Fruit fly (Drosophila melanogaster) whole organism, embryonic: ENCODE data around the gene CG14135.

Experiments
- Asciz ChIP-seq: fragments of 200-800 bp; sonication (Bioruptor generic); optimal IDR thresholded peaks from 2 replicates; lab custom pipeline; 2017; ENCODE audit warnings: missing biosample characterization, mild to moderate bottlenecking, missing genetic modification characterization, missing genetic modification reagents
- Atf-2 ChIP-seq: fragments of 200-800 bp; sonication (Bioruptor generic); optimal IDR thresholded peaks from 2 replicates; lab custom pipeline; 2016; ENCODE audit warnings: missing biosample characterization, missing genetic modification characterization
- CG10147 ChIP-seq: fragments of 200-800 bp; sonication (Bioruptor generic); optimal IDR thresholded peaks from 2 replicates; lab custom pipeline; 2019; ENCODE audit warnings: missing biosample characterization, mild to moderate bottlenecking, missing genetic modification characterization, moderate library complexity
- CG10209 ChIP-seq: fragments of 200-800 bp; sonication (Bioruptor generic); optimal IDR thresholded peaks from 3 replicates; lab custom pipeline; 2017; ENCODE audit warnings: missing biosample characterization, mild to moderate bottlenecking, missing genetic modification characterization, missing genetic modification reagents
- CG11456 ChIP-seq: fragments of 200-800 bp; sonication (Bioruptor generic); IDR thresholded peaks from 3 replicates; pipeline ENCODE4 v1.3.6; 2022; ENCODE audit warnings: missing biosample characterization, missing genetic modification characterization
- CG12391 ChIP-seq: fragments of 200-800 bp; sonication (Bioruptor generic); optimal IDR thresholded peaks from 3 replicates; lab custom pipeline; 2018; ENCODE audit warnings: missing biosample characterization, mild to moderate bottlenecking, missing genetic modification characterization, moderate library complexity
- CG14050 ChIP-seq: fragments of 200-800 bp; sonication (Bioruptor generic); IDR thresholded peaks from 3 replicates; pipeline ENCODE4 v1.3.6; 2022; ENCODE audit warnings: missing biosample characterization, missing genetic modification characterization
- CG1647 ChIP-seq: fragments of 200-800 bp; sonication (Bioruptor generic); optimal IDR thresholded peaks from 3 replicates; lab custom pipeline; 2016; ENCODE audit warnings: missing biosample characterization, missing genetic modification characterization
- CG16779 ChIP-seq: fragments of 200-800 bp; sonication (Bioruptor generic); IDR thresholded peaks from 2 replicates; pipeline ENCODE4 v1.3.6; 2022; ENCODE audit warnings: missing biosample characterization, missing genetic modification characterization
- CG2875 ChIP-seq: fragments of 200-800 bp; sonication (Bioruptor generic); optimal IDR thresholded peaks from 2 replicates; lab custom pipeline; 2017; ENCODE audit warnings: missing biosample characterization, mild to moderate bottlenecking, missing genetic modification characterization, missing genetic modification reagents
- CG2889 ChIP-seq: fragments of 200-800 bp; sonication (Bioruptor generic); IDR thresholded peaks from 3 replicates; pipeline ENCODE4 v1.3.6; 2022; ENCODE audit warnings: missing biosample characterization, missing genetic modification characterization
- CG3163 ChIP-seq: fragments of 200-800 bp; sonication (Bioruptor generic); optimal IDR thresholded peaks from 3 replicates; lab custom pipeline; 2016; ENCODE audit warnings: missing biosample characterization, missing genetic modification characterization
- CG4360 ChIP-seq: fragments of 200-800 bp; sonication (Bioruptor generic); IDR thresholded peaks from 2 replicates; pipeline ENCODE4 v1.3.6; 2022; ENCODE audit warnings: missing biosample characterization, missing genetic modification characterization
- CG4404 ChIP-seq: fragments of 200-800 bp; sonication (Bioruptor generic); IDR thresholded peaks from 2 replicates; pipeline ENCODE4 v1.3.6; 2022; ENCODE audit warnings: missing biosample characterization, missing genetic modification characterization
- CG9797 ChIP-seq: fragments of 200-800 bp; sonication (Bioruptor generic); optimal IDR thresholded peaks from 3 replicates; lab custom pipeline; 2018; ENCODE audit warnings: missing biosample characterization, mild to moderate bottlenecking, missing genetic modification characterization
- CG9932 ChIP-seq: fragments of 200-800 bp; sonication (Bioruptor generic); IDR thresholded peaks from 2 replicates; pipeline ENCODE4 v1.3.6; 2022; ENCODE audit warnings: missing biosample characterization, missing genetic modification characterization
- CHES-1-like ChIP-seq: fragments of 200-800 bp; sonication (Bioruptor generic); optimal IDR thresholded peaks from 2 replicates; lab custom pipeline; 2016; ENCODE audit warnings: missing biosample characterization, missing genetic modification characterization
- Camta ChIP-seq: fragments of 200-800 bp; sonication (Bioruptor generic); optimal IDR thresholded peaks from 2 replicates; lab custom pipeline; 2016; ENCODE audit warnings: missing biosample characterization, missing genetic modification characterization
- CrebB ChIP-seq: fragments of 200-800 bp; sonication (Bioruptor generic); optimal IDR thresholded peaks from 3 replicates; lab custom pipeline; 2018; ENCODE audit warnings: missing biosample characterization, mild to moderate bottlenecking, missing genetic modification characterization
- Dad ChIP-seq: fragments of 200-800 bp; sonication (Bioruptor generic); optimal IDR thresholded peaks from 3 replicates; lab custom pipeline; 2016; ENCODE audit warnings: missing biosample characterization, missing genetic modification characterization
- Deaf1 ChIP-seq: fragments of 200-800 bp; optimal IDR thresholded peaks from 3 replicates; lab custom pipeline; 2019; ENCODE audit warnings: missing biosample characterization, mild to moderate bottlenecking, missing genetic modification characterization, moderate library complexity
- Doc2 ChIP-seq: fragments of 200-800 bp; sonication (Bioruptor generic); IDR thresholded peaks from 2 replicates; pipeline ENCODE4 v1.3.6; 2022; ENCODE audit warnings: missing biosample characterization, missing genetic modification characterization
- E2f1 ChIP-seq: fragments of 200-800 bp; sonication (Bioruptor generic); IDR thresholded peaks from 2 replicates; pipeline ENCODE4 v1.3.6; 2022; ENCODE audit warnings: missing biosample characterization, missing genetic modification characterization
- HLH54F ChIP-seq: fragments of 200-800 bp; sonication (Bioruptor generic); optimal IDR thresholded peaks from 3 replicates; lab custom pipeline; 2016; ENCODE audit warnings: missing biosample characterization, missing genetic modification characterization
- Hmr ChIP-seq: fragments of 200-800 bp; sonication (Bioruptor generic); optimal IDR thresholded peaks from 3 replicates; lab custom pipeline; 2017; ENCODE audit warnings: mild to moderate bottlenecking, missing biosample characterization, missing genetic modification reagents, missing genetic modification characterization
- Hr3 ChIP-seq: fragments of 200-800 bp; sonication (Bioruptor generic); optimal IDR thresholded peaks from 3 replicates; lab custom pipeline; 2016; ENCODE audit warnings: missing biosample characterization, missing genetic modification characterization
- Lhr ChIP-seq: fragments of 200-800 bp; sonication (Bioruptor generic); optimal IDR thresholded peaks from 3 replicates; lab custom pipeline; 2017; ENCODE audit warnings: mild to moderate bottlenecking, missing biosample characterization, missing genetic modification reagents, missing genetic modification characterization
- Mes4 ChIP-seq: fragments of 200-800 bp; sonication (Bioruptor generic); optimal IDR thresholded peaks from 2 replicates; lab custom pipeline; 2016; ENCODE audit warnings: missing biosample characterization, missing genetic modification characterization
- Nf-YC ChIP-seq: fragments of 200-800 bp; optimal IDR thresholded peaks from 3 replicates; lab custom pipeline; 2019; ENCODE audit warnings: missing biosample characterization, mild to moderate bottlenecking, missing genetic modification characterization, moderate library complexity
- Side ChIP-seq: fragments of 200-800 bp; sonication (Bioruptor generic); optimal IDR thresholded peaks from 2 replicates; lab custom pipeline; 2016; ENCODE audit warnings: missing biosample characterization, missing genetic modification characterization
- al ChIP-seq: fragments of 200-800 bp; sonication (Bioruptor generic); IDR thresholded peaks from 2 replicates; pipeline ENCODE4 v1.3.6; 2022; ENCODE audit warnings: missing biosample characterization, missing genetic modification characterization
- bab2 ChIP-seq: fragments of 200-800 bp; sonication (Bioruptor generic); optimal IDR thresholded peaks from 2 replicates; lab custom pipeline; 2016; ENCODE audit warnings: missing biosample characterization, missing genetic modification characterization
- crol ChIP-seq: fragments of 200-800 bp; sonication (Bioruptor generic); IDR thresholded peaks from 2 replicates; pipeline ENCODE4 v1.3.6; 2022; ENCODE audit warnings: missing biosample characterization, missing genetic modification characterization
- dati ChIP-seq: fragments of 200-800 bp; sonication (Bioruptor generic); IDR thresholded peaks from 2 replicates; pipeline ENCODE4 v1.3.6; 2022; ENCODE audit warnings: missing biosample characterization, missing genetic modification characterization
- dmrt99B ChIP-seq: fragments of 200-800 bp; sonication (Bioruptor generic); optimal IDR thresholded peaks from 2 replicates; lab custom pipeline; 2018; ENCODE audit warnings: missing biosample characterization, mild to moderate bottlenecking, missing genetic modification characterization, moderate library complexity
- fd64A ChIP-seq: fragments of 200-800 bp; sonication (Bioruptor generic); optimal IDR thresholded peaks from 3 replicates; lab custom pipeline; 2018; ENCODE audit warnings: missing biosample characterization, mild to moderate bottlenecking, missing genetic modification characterization
- insv ChIP-seq, 2 experiments: fragments of 200-800 bp; sonication (Bioruptor generic); optimal IDR thresholded peaks; 3 replicates each; lab custom pipeline; 2016 to 2018; ENCODE audit warnings: missing biosample characterization in 2 of 2, missing genetic modification characterization in 2 of 2
- jigr1 ChIP-seq: fragments of 200-800 bp; sonication (Bioruptor generic); IDR thresholded peaks from 3 replicates; pipeline ENCODE4 v1.3.6; 2022; ENCODE audit warnings: missing biosample characterization, missing genetic modification characterization
- jumu ChIP-seq: fragments of 200-800 bp; sonication (Bioruptor generic); optimal IDR thresholded peaks from 3 replicates; lab custom pipeline; 2016; ENCODE audit warnings: missing biosample characterization, missing genetic modification characterization
- klu ChIP-seq: fragments of 200-800 bp; sonication (Bioruptor generic); IDR thresholded peaks from 2 replicates; pipeline ENCODE4 v1.3.6; 2022; ENCODE audit warnings: missing biosample characterization, missing genetic modification characterization
- lola ChIP-seq, 3 experiments: fragments of >200 bp in 2 of 3; fragments of 200-800 bp in 1 of 3; sonication (Bioruptor generic) in 1 of 3; optimal IDR thresholded peaks; 2 replicates each; lab custom pipeline; 2017 to 2019; ENCODE audit warnings: missing biosample characterization in 3 of 3, missing genetic modification characterization in 3 of 3, mild to moderate bottlenecking in 1 of 3, moderate library complexity in 1 of 3
- lov ChIP-seq, 2 experiments: fragments of 200-800 bp in 1 of 2; fragments of >200 bp in 1 of 2; sonication (Bioruptor generic) in 1 of 2; IDR thresholded peaks in 1 of 2; optimal IDR thresholded peaks in 1 of 2; 2 replicates in 1 of 2; 3 replicates in 1 of 2; pipeline versions ENCODE4 v1.3.6 to Lab custom; 2017 to 2022; ENCODE audit warnings: missing biosample characterization in 1 of 2, missing genetic modification characterization in 1 of 2
- mirr ChIP-seq: fragments of 200-800 bp; sonication (Bioruptor generic); optimal IDR thresholded peaks from 3 replicates; lab custom pipeline; 2018; ENCODE audit warnings: missing biosample characterization, mild to moderate bottlenecking, missing genetic modification characterization
- nom ChIP-seq: fragments of 200-800 bp; sonication (Bioruptor generic); optimal IDR thresholded peaks from 2 replicates; lab custom pipeline; 2017; ENCODE audit warnings: missing biosample characterization, missing genetic modification characterization, mild to moderate bottlenecking, moderate library complexity, missing genetic modification reagents
- odd ChIP-seq: fragments of 200-800 bp; sonication (Bioruptor generic); optimal IDR thresholded peaks from 2 replicates; lab custom pipeline; 2017; ENCODE audit warnings: missing biosample characterization, mild to moderate bottlenecking, missing genetic modification characterization
- sc ChIP-seq, 3 experiments: fragments of >200 bp in 2 of 3; fragments of 200-800 bp in 1 of 3; sonication (Bioruptor generic) in 1 of 3; optimal IDR thresholded peaks; 2 replicates in 2 of 3; 3 replicates in 1 of 3; lab custom pipeline; 2017; ENCODE audit warnings: mild to moderate bottlenecking in 1 of 3, missing biosample characterization in 1 of 3, missing genetic modification characterization in 1 of 3, missing genetic modification reagents in 1 of 3
- schlank ChIP-seq: fragments of 200-800 bp; sonication (Bioruptor generic); optimal IDR thresholded peaks from 2 replicates; lab custom pipeline; 2018; ENCODE audit warnings: missing biosample characterization, mild to moderate bottlenecking, missing genetic modification characterization
- stc ChIP-seq: fragments of 200-800 bp; sonication (Bioruptor generic); IDR thresholded peaks from 2 replicates; pipeline ENCODE4 v1.3.6; 2022; ENCODE audit warnings: missing biosample characterization, missing genetic modification characterization
- trh ChIP-seq: fragments of 200-800 bp; sonication (Bioruptor generic); optimal IDR thresholded peaks from 2 replicates; lab custom pipeline; 2016; ENCODE audit warnings: missing biosample characterization, missing genetic modification characterization
- z ChIP-seq: fragments of 200-800 bp; sonication (Bioruptor generic); IDR thresholded peaks from 3 replicates; pipeline ENCODE4 v1.3.6; 2022; ENCODE audit warnings: missing biosample characterization, missing genetic modification characterization

Gene CG14135

DNA sequence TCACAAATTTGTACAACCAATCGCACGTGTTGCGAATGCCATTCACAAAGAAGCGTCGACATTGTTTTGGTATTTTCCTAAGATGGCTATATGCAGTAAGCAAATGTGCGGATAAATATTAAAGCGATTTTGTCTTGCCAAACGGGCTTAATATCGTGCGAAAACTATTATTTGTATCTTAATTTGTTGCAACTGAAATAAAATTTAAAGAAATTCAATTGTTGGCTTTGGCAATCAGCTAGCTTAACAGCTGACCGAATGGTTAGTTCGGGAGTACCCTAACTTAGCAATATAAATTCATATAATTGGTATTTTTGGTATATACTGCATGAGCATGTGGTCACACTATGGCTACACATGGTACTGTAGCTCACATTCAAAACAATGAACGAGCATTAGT, 43.0 kb upstream of the CG14135 start, which contains the start of the genes RIOK1 and Polr3H (continued):
- TF ChIP-seq nom (GFP tag; lab: Kevin White, UChicago) (no peak), Deaf1 (tag; lab: Kevin White, UChicago) (no peak), HLH54F (GFP tag; lab: Kevin White, UChicago) (peak; percentile 80), CG14050 (GFP tag; lab: Robert Waterston, UW) (peak; percentile 38; the same call in 1 of the 3 replicates), CrebB (tag; lab: Kevin White, UChicago) (peak; percentile 29), Doc2 (GFP tag; lab: Robert Waterston, UW) (no peak), fd64A (no peak), dmrt99B (tag; lab: Kevin White, UChicago) (no peak), trh (peak; percentile 29), al (GFP tag; lab: Robert Waterston, UW) (peak; percentile 68), jumu (GFP tag; lab: Kevin White, UChicago) (peak; percentile 38), Nf-YC (no peak), CG4360 (GFP tag; lab: Robert Waterston, UW) (no peak), CG3163 (GFP tag; lab: Kevin White, UChicago) (no peak), mirr (no peak), Lhr (GFP tag; lab: Kevin White, UChicago) (peak; percentile 63), CG11456 (GFP tag; lab: Robert Waterston, UW) (peak; percentile 55; the same call in 1 of the 3 replicates), jigr1 (GFP tag; lab: Robert Waterston, UW) (no peak), CG10147 (GFP tag; lab: Kevin White, UChicago) (no peak), z (GFP tag; lab: Robert Waterston, UW) (no peak), E2f1 (GFP tag; lab: Robert Waterston, UW) (peak; percentile 48), klu (GFP tag; lab: Robert Waterston, UW) (0 out of 2 replicates have a peak, but pooled peaks have one; percentile 28), Mes4 (GFP tag; lab: Kevin White, UChicago) (peak; percentile 58), odd (GFP tag; lab: Kevin White, UChicago) (no peak), CG9797 (GFP tag; lab: Kevin White, UChicago) (peak; percentile 82), Side (GFP tag; lab: Kevin White, UChicago) (peak; percentile 64), crol (GFP tag; lab: Robert Waterston, UW) (no peak), schlank (no peak), Dad (GFP tag; lab: Kevin White, UChicago) (peak; percentile 52), lola (GFP tag; optimal IDR thresholded peaks at IDR 0.05; lab: Kevin White, UChicago) (peak in 1 of 3 experiments; percentile 65), CG2889 (GFP tag; lab: Robert Waterston, UW) (peak; percentile 57; the same call in 1 of the 3 replicates), Atf-2 (GFP tag; lab: Kevin White, UChicago) (peak; percentile 61), dati (GFP tag; lab: Robert Waterston, UW) (no peak), bab2 (GFP tag; lab: Kevin White, UChicago) (peak; percentile 20), CG10209 (GFP tag; lab: Kevin White, UChicago) (no peak), Camta (GFP tag; lab: Kevin White, UChicago) (peak; percentile 75), CG2875 (GFP tag; lab: Kevin White, UChicago) (peak; percentile 5), Asciz (GFP tag; lab: Kevin White, UChicago) (no peak), CG16779 (GFP tag; lab: Robert Waterston, UW) (no peak), CG9932 (peak; percentile 79), Hr3 (peak; percentile 63), CHES-1-like (GFP tag; lab: Kevin White, UChicago) (peak; percentile 68), stc (GFP tag; lab: Robert Waterston, UW) (peak; percentile 59; the same call in 1 of the 2 replicates), lov (optimal IDR thresholded peaks at IDR 0.05; lab: Kevin White, UChicago) (no peak), lov (GFP tag; IDR thresholded peaks at IDR 0.05; lab: Robert Waterston, UW) (no peak), CG1647 (peak; percentile 43), CG4404 (peak; percentile 24; the same call in 1 of the 2 replicates), sc (optimal IDR thresholded peaks at IDR 0.05; lab: Kevin White, UChicago) (no peak), sc (GFP tag; optimal IDR thresholded peaks at IDR 0.05; lab: Kevin White, UChicago) (peak; percentile 21), insv (GFP tag; optimal IDR thresholded peaks at IDR 0.05; lab: Kevin White, UChicago) (no peak), Hmr (GFP tag; lab: Kevin White, UChicago) (peak; percentile 63), CG12391 (tag; lab: Kevin White, UChicago) (peak; percentile 79)
